Fruit fly (Drosophila melanogaster): ENCODE results near the gene CG5921.

DNA sequence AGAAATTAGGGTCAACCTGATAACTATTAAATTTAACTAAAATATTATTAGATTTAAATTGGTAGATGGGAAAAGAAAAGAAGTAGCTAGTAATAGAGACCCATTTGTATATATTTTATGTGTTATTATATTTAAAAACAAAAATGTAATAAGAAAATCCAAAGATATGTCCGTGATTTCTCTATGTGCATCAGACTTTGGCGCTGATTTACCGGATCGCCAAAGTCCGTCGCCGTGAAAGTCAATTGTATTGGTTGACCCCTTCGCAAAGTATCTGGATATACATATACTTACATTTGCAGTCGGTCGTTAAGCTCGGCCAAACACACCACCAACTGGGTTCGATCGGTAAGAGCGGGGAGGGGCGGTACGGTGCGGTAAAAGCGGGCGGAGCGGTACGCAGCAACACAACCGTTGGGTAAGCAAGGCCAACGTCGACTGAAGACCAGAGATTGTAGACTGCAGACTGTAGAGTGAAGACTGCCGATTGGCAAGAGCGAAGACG is 26.5 kb downstream of the CG5921 start:
- TF ChIP-seq pad (GFP tag; optimal IDR thresholded peaks at IDR 0.05) (no peak), kay (GFP tag; ENCODE audit: borderline replicate concordance) (no peak), CG7045 (GFP tag; optimal IDR thresholded peaks at IDR 0.05) (no peak), Crg-1 (GFP tag; optimal IDR thresholded peaks at IDR 0.05) (no peak), CG5204 (GFP tag; optimal IDR thresholded peaks at IDR 0.05) (peak; percentile 15)

Data from whole organism, adult.